Fruit fly (Drosophila melanogaster): ENCODE measurements around the gene gudu.

gudu gene

DNA sequence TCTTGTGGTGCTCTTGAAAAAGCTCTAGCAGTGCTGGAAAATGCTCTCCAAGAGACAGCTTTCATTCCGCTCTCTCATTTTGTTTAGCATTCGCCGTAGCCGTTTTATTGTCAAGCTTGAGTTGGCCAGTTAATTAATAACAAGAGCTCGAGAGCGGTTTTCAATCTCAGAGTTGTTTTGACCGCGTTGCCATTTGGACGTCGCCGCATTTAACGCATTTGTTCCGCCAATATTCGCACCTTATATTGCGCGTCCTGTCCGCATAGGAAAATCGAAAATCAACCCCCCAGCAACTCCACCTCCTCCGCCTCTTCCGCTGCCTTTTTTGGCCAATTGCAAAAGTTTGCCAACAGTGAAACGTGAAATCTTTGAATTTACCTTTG is 49.0 kb downstream of the gudu start, which contains the start of gene CG5973 (continued):
- TF ChIP-seq chinmo (GFP tag; IDR thresholded peaks at IDR 0.05; ENCODE audit: partially characterized antibody) (peak; percentile 71; the same call in 1 of the 4 replicates), onecut (GFP tag; IDR thresholded peaks at IDR 0.05) (peak; percentile 25; the same call in 1 of the 2 replicates), CG30403 (GFP tag; optimal IDR thresholded peaks at IDR 0.05) (no peak), Trl (optimal IDR thresholded peaks at IDR 0.05) (peak; percentile 59 to 76), Trl (GFP tag; optimal IDR thresholded peaks at IDR 0.05) (no peak), fd64A (GFP tag; optimal IDR thresholded peaks at IDR 0.05) (no peak), ftz-f1 (GFP tag; optimal IDR thresholded peaks at IDR 0.05) (no peak), CG10267 (tag; optimal IDR thresholded peaks at IDR 0.05) (peak; percentile 8), Optix (GFP tag; IDR thresholded peaks at IDR 0.05) (no peak), tna (GFP tag; IDR thresholded peaks at IDR 0.05; ENCODE audit: partially characterized antibody) (0 out of 2 replicates have a peak, but pooled peaks have one; percentile 32), CG11696 (GFP tag; IDR thresholded peaks at IDR 0.05) (no peak), amos (GFP tag; IDR thresholded peaks at IDR 0.05; ENCODE audit: partially characterized antibody) (peak; percentile 44; the same call in 1 of the 2 replicates), Awh (GFP tag; IDR thresholded peaks at IDR 0.05) (0 out of 2 replicates have a peak, but pooled peaks have one; percentile 10), Bgb (GFP tag; IDR thresholded peaks at IDR 0.05; ENCODE audit: partially characterized antibody) (peak; percentile 23; the same call in 1 of the 2 replicates), Atf-2 (GFP tag; optimal IDR thresholded peaks at IDR 0.05) (no peak), Fer1 (GFP tag; optimal IDR thresholded peaks at IDR 0.05) (no peak), gce (GFP tag; IDR thresholded peaks at IDR 0.05) (no peak), CG34224 (GFP tag; IDR thresholded peaks at IDR 0.05; ENCODE audit: partially characterized antibody) (peak; percentile 25; the same call in 1 of the 3 replicates), Max (GFP tag; optimal IDR thresholded peaks at IDR 0.05) (no peak), ase (GFP tag; IDR thresholded peaks at IDR 0.05) (no peak), CG2116 (GFP tag; optimal IDR thresholded peaks at IDR 0.05) (no peak), CG17328 (GFP tag; IDR thresholded peaks at IDR 0.05) (0 out of 2 replicates have a peak, but pooled peaks have one; percentile 9), crp (GFP tag; optimal IDR thresholded peaks at IDR 0.05) (no peak), CG14050 (GFP tag; IDR thresholded peaks at IDR 0.05) (0 out of 3 replicates have a peak, but pooled peaks have one; percentile 19), CG6854 (GFP tag; optimal IDR thresholded peaks at IDR 0.05) (no peak), Ets97D (GFP tag; optimal IDR thresholded peaks at IDR 0.05) (no peak), Atf6 (GFP tag; IDR thresholded peaks at IDR 0.05) (0 out of 2 replicates have a peak, but pooled peaks have one; percentile 13), Vsx1 (GFP tag; optimal IDR thresholded peaks at IDR 0.05) (peak; percentile 11), Rfx (GFP tag; IDR thresholded peaks at IDR 0.05) (0 out of 2 replicates have a peak, but pooled peaks have one; percentile 18), Opbp (GFP tag; IDR thresholded peaks at IDR 0.05; ENCODE audit: partially characterized antibody) (no peak), Asciz (GFP tag; optimal IDR thresholded peaks at IDR 0.05) (no peak), nom (GFP tag; optimal IDR thresholded peaks at IDR 0.05) (peak; percentile 53)

DNA sequence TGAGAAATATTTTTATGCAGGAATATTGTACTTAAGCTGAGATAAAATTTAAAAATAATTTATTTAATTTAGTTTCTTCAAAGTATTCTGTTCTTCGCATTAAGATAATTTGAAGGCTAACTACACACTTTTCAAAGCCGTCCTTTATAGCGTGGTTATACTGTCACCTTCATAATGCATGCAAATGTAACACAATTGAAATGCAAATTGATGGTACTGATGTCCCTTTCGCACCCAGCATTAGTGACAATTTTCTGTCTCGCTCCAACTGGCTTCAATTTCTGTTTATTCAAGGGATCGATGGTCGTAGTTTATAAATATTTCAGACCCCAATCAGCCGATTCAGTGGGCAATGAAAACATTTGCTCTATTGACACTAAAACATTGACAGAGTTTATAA is 50.2 kb downstream of the gudu start:
- TF ChIP-seq CG2120 (GFP tag; optimal IDR thresholded peaks at IDR 0.05) (no peak), vvl (GFP tag; IDR thresholded peaks at IDR 0.05) (peak; percentile 78), sens (GFP tag) (peak; percentile 60), grau (tag; optimal IDR thresholded peaks at IDR 0.05) (peak; percentile 50), CG11504 (tag; optimal IDR thresholded peaks at IDR 0.05) (peak; percentile 32), gem (tag; optimal IDR thresholded peaks at IDR 0.05) (peak; percentile 19), Med (GFP tag) (peak; percentile 60), CG14710 (tag; optimal IDR thresholded peaks at IDR 0.05) (no peak), Xrp1 (GFP tag; IDR thresholded peaks at IDR 0.05) (0 out of 2 replicates have a peak, but pooled peaks have one; percentile 20), ATbp (GFP tag; optimal IDR thresholded peaks at IDR 0.05) (peak; percentile 14), CG31441 (GFP tag; IDR thresholded peaks at IDR 0.05) (0 out of 2 replicates have a peak, but pooled peaks have one; percentile 21)

Measured in whole organism, embryonic.